Fruit fly (Drosophila melanogaster) whole organism, wandering third instar larva: ENCODE data around the gene CG13607.

ENCODE experiments used
- Abd-B ChIP-seq: fragments of >200 bp; optimal IDR thresholded peaks from 2 replicates; lab custom pipeline; 2017; ENCODE audit warnings: missing biosample characterization, missing genetic modification characterization
- CG32264 ChIP-seq: fragments of 200-800 bp; sonication (Bioruptor generic); optimal IDR thresholded peaks from 2 replicates; lab custom pipeline; 2016; ENCODE audit warnings: missing biosample characterization, missing genetic modification characterization
- Dfd ChIP-seq: fragments of >200 bp; optimal IDR thresholded peaks from 2 replicates; lab custom pipeline; 2017; ENCODE audit warnings: missing biosample characterization, missing genetic modification characterization
- Hr78 ChIP-seq: fragments of >200 bp; optimal IDR thresholded peaks from 2 replicates; lab custom pipeline; 2017; ENCODE audit warnings: missing biosample characterization, missing genetic modification characterization
- Mio ChIP-seq: sonication (Bioruptor generic); optimal IDR thresholded peaks from 2 replicates; lab custom pipeline; 2016; ENCODE audit warnings: missing biosample characterization, missing genetic modification characterization
- br ChIP-seq: fragments of 200-800 bp; sonication (Bioruptor generic); optimal IDR thresholded peaks from 2 replicates; lab custom pipeline; 2016; ENCODE audit warnings: missing biosample characterization, missing genetic modification characterization
- foxo ChIP-seq, 2 experiments: fragments of 200-800 bp; sonication (Bioruptor generic); optimal IDR thresholded peaks; 2 replicates in 1 of 2; 3 replicates in 1 of 2; lab custom pipeline; 2016 to 2017; ENCODE audit warnings: missing biosample characterization in 2 of 2, missing genetic modification characterization in 2 of 2
- lola ChIP-seq: fragments of >200 bp; optimal IDR thresholded peaks from 2 replicates; lab custom pipeline; 2017; ENCODE audit warnings: missing biosample characterization, missing genetic modification characterization
- psq ChIP-seq: fragments of 200-800 bp; sonication (Bioruptor generic); optimal IDR thresholded peaks from 3 replicates; lab custom pipeline; 2017; ENCODE audit warnings: missing biosample characterization, mild to moderate bottlenecking, missing genetic modification characterization, moderate library complexity
- sv ChIP-seq: fragments of 200-800 bp; sonication (Bioruptor generic); optimal IDR thresholded peaks from 3 replicates; lab custom pipeline; 2016; ENCODE audit warnings: missing biosample characterization, missing genetic modification characterization
- usp ChIP-seq: fragments of >200 bp; optimal IDR thresholded peaks from 2 replicates; lab custom pipeline; 2017; ENCODE audit warnings: missing biosample characterization, missing genetic modification characterization

dm6 chr3R:24079110-24079509 lies 37.0 kb downstream of the CG13607 start:
- no peak for TF ChIP-seq Abd-B (GFP tag; lab: Kevin White, UChicago)
- no peak for TF ChIP-seq usp (GFP tag; lab: Kevin White, UChicago)
- TF ChIP-seq psq (GFP tag; lab: Kevin White, UChicago): no peak
- TF ChIP-seq br (GFP tag; lab: Kevin White, UChicago): no peak
- TF ChIP-seq foxo (GFP tag; optimal IDR thresholded peaks at IDR 0.05; lab: Kevin White, UChicago): no peak
- TF ChIP-seq Hr78: no peak
- no peak for TF ChIP-seq CG32264 (GFP tag; lab: Kevin White, UChicago)
- no peak for TF ChIP-seq Dfd (GFP tag; lab: Kevin White, UChicago)
- TF ChIP-seq Mio (GFP tag; lab: Kevin White, UChicago): no peak
- no peak for TF ChIP-seq sv
- TF ChIP-seq lola (GFP tag; lab: Kevin White, UChicago): no peak
